Fruit fly (Drosophila melanogaster) whole organism, embryonic: ENCODE results near the gene CG14995.

Source experiments
- ATbp ChIP-seq: fragments of 200-800 bp; sonication (Bioruptor generic); optimal IDR thresholded peaks from 2 replicates; lab custom pipeline; 2017; ENCODE audit warnings: missing biosample characterization, mild to moderate bottlenecking, missing genetic modification characterization, missing genetic modification reagents
- Ada2b ChIP-seq: fragments of 200-800 bp; sonication (Bioruptor generic); IDR thresholded peaks from 2 replicates; pipeline ENCODE4 v1.3.6; 2022; ENCODE audit warnings: missing biosample characterization, missing genetic modification characterization
- B-H1 ChIP-seq: fragments of 200-800 bp; sonication (Bioruptor generic); IDR thresholded peaks from 3 replicates; pipeline ENCODE4 v1.3.6; 2022; ENCODE audit warnings: missing biosample characterization, missing genetic modification characterization
- B-H2 ChIP-seq: fragments of 200-800 bp; sonication (Bioruptor generic); optimal IDR thresholded peaks from 2 replicates; lab custom pipeline; 2018; ENCODE audit warnings: missing biosample characterization, mild to moderate bottlenecking, missing genetic modification characterization
- CG10147 ChIP-seq: fragments of 200-800 bp; sonication (Bioruptor generic); optimal IDR thresholded peaks from 2 replicates; lab custom pipeline; 2019; ENCODE audit warnings: missing biosample characterization, mild to moderate bottlenecking, missing genetic modification characterization, moderate library complexity
- CG10274 ChIP-seq: fragments of 200-800 bp; sonication (Bioruptor generic); optimal IDR thresholded peaks from 3 replicates; lab custom pipeline; 2017; ENCODE audit warnings: missing biosample characterization, mild to moderate bottlenecking, missing genetic modification characterization
- CG10654 ChIP-seq: fragments of 200-800 bp; sonication (Bioruptor generic); optimal IDR thresholded peaks from 2 replicates; lab custom pipeline; 2016; ENCODE audit warnings: missing biosample characterization, missing genetic modification characterization
- CG11723 ChIP-seq: fragments of 200-800 bp; sonication (Bioruptor generic); optimal IDR thresholded peaks from 2 replicates; lab custom pipeline; 2017; ENCODE audit warnings: missing biosample characterization, mild to moderate bottlenecking, missing genetic modification characterization
- CG12155 ChIP-seq: fragments of 200-800 bp; sonication (Bioruptor generic); optimal IDR thresholded peaks from 3 replicates; lab custom pipeline; 2016; ENCODE audit warnings: missing biosample characterization, missing genetic modification characterization
- CG1233 ChIP-seq: fragments of 200-800 bp; sonication (Bioruptor generic); optimal IDR thresholded peaks from 4 replicates; lab custom pipeline; 2018; ENCODE audit warnings: missing biosample characterization, mild to moderate bottlenecking, missing genetic modification characterization
- CG12391 ChIP-seq: fragments of 200-800 bp; sonication (Bioruptor generic); optimal IDR thresholded peaks from 3 replicates; lab custom pipeline; 2018; ENCODE audit warnings: missing biosample characterization, mild to moderate bottlenecking, missing genetic modification characterization, moderate library complexity
- CG13123 ChIP-seq: fragments of 200-800 bp; sonication (Bioruptor generic); optimal IDR thresholded peaks from 2 replicates; lab custom pipeline; 2016; ENCODE audit warnings: missing biosample characterization, missing genetic modification characterization
- CG13296 ChIP-seq: fragments of 200-800 bp; sonication (Bioruptor generic); optimal IDR thresholded peaks from 3 replicates; lab custom pipeline; 2018; ENCODE audit warnings: missing biosample characterization, mild to moderate bottlenecking, missing genetic modification characterization
- CG1602 ChIP-seq: fragments of 200-800 bp; sonication (Bioruptor generic); optimal IDR thresholded peaks from 3 replicates; lab custom pipeline; 2016; ENCODE audit warnings: missing biosample characterization, missing genetic modification characterization
- CG18764 ChIP-seq: fragments of 200-800 bp; sonication (Bioruptor generic); optimal IDR thresholded peaks from 3 replicates; lab custom pipeline; 2016; ENCODE audit warnings: missing biosample characterization, missing genetic modification characterization
- CG2875 ChIP-seq: fragments of 200-800 bp; sonication (Bioruptor generic); optimal IDR thresholded peaks from 2 replicates; lab custom pipeline; 2017; ENCODE audit warnings: missing biosample characterization, mild to moderate bottlenecking, missing genetic modification characterization, missing genetic modification reagents
- CG34224 ChIP-seq: fragments of 200-800 bp; sonication (Bioruptor generic); IDR thresholded peaks from 3 replicates; pipeline ENCODE4 v1.3.6; 2022; ENCODE audit warnings: missing biosample characterization, missing genetic modification characterization; ENCODE audit not compliant: partially characterized antibody
- CG3726 ChIP-seq: fragments of 200-800 bp; sonication (Bioruptor generic); IDR thresholded peaks from 3 replicates; pipeline ENCODE4, ENCODE4 v1.3.6; 2022; ENCODE audit warnings: missing biosample characterization, missing genetic modification characterization
- CG6254 ChIP-seq: fragments of 200-800 bp; sonication (Bioruptor generic); optimal IDR thresholded peaks from 3 replicates; lab custom pipeline; 2017; ENCODE audit warnings: mild to moderate bottlenecking, missing biosample characterization, missing genetic modification reagents, missing genetic modification characterization
- CG6854 ChIP-seq: fragments of 200-800 bp; sonication (Bioruptor generic); optimal IDR thresholded peaks from 3 replicates; lab custom pipeline; 2017; ENCODE audit warnings: missing biosample characterization, mild to moderate bottlenecking, missing genetic modification characterization
- CG9609 ChIP-seq: fragments of 200-800 bp; sonication (Bioruptor generic); optimal IDR thresholded peaks from 3 replicates; lab custom pipeline; 2016; ENCODE audit warnings: missing biosample characterization, missing genetic modification characterization
- Chrac-16 ChIP-seq: fragments of 200-800 bp; sonication (Bioruptor generic); optimal IDR thresholded peaks from 3 replicates; lab custom pipeline; 2016; ENCODE audit warnings: missing biosample characterization, missing genetic modification characterization
- Dp ChIP-seq: fragments of 200-800 bp; sonication (Bioruptor generic); optimal IDR thresholded peaks from 2 replicates; lab custom pipeline; 2018; ENCODE audit warnings: missing biosample characterization, mild to moderate bottlenecking, missing genetic modification characterization, moderate library complexity
- Dref ChIP-seq: fragments of 200-800 bp; sonication (Bioruptor generic); IDR thresholded peaks from 2 replicates; pipeline ENCODE4 v1.3.6; 2022; ENCODE audit warnings: missing biosample characterization, missing genetic modification characterization
- Drgx ChIP-seq: fragments of 200-800 bp; sonication (Bioruptor generic); IDR thresholded peaks from 2 replicates; pipeline ENCODE4 v1.3.6; 2022; ENCODE audit warnings: missing biosample characterization, missing genetic modification characterization
- ERR ChIP-seq: fragments of 200-800 bp; sonication (Bioruptor generic); optimal IDR thresholded peaks from 2 replicates; lab custom pipeline; 2016; ENCODE audit warnings: missing biosample characterization, missing genetic modification characterization
- Ets65A ChIP-seq: fragments of 200-800 bp; sonication (Bioruptor generic); peaks from one replicate; lab custom pipeline; 2016; ENCODE audit warnings: missing biosample characterization, missing genetic modification characterization
- H15 ChIP-seq: fragments of 200-800 bp; sonication (Bioruptor generic); IDR thresholded peaks from 3 replicates; pipeline ENCODE4 v1.3.6; 2022; ENCODE audit warnings: missing biosample characterization, missing genetic modification characterization
- Oli ChIP-seq: fragments of 200-800 bp; sonication (Bioruptor generic); optimal IDR thresholded peaks from 2 replicates; lab custom pipeline; 2018; ENCODE audit warnings: missing biosample characterization, mild to moderate bottlenecking, missing genetic modification characterization, moderate library complexity
- ac ChIP-seq: fragments of 200-800 bp; sonication (Bioruptor generic); optimal IDR thresholded peaks from 3 replicates; lab custom pipeline; 2017; ENCODE audit warnings: missing biosample characterization, mild to moderate bottlenecking, missing genetic modification characterization
- chinmo ChIP-seq: fragments of 200-800 bp; sonication (Bioruptor generic); IDR thresholded peaks from 4 replicates; pipeline ENCODE4 v1.3.6; 2022; ENCODE audit warnings: missing biosample characterization, missing genetic modification characterization; ENCODE audit not compliant: partially characterized antibody
- ci ChIP-seq: fragments of 200-800 bp; sonication (Bioruptor generic); IDR thresholded peaks from 3 replicates; pipeline ENCODE4 v1.3.6; 2022; ENCODE audit warnings: missing biosample characterization, missing genetic modification characterization
- crc ChIP-seq: fragments of 200-800 bp; sonication (Bioruptor generic); optimal IDR thresholded peaks from 2 replicates; lab custom pipeline; 2016; ENCODE audit warnings: missing biosample characterization, missing genetic modification characterization
- crol ChIP-seq: fragments of 200-800 bp; sonication (Bioruptor generic); IDR thresholded peaks from 2 replicates; pipeline ENCODE4 v1.3.6; 2022; ENCODE audit warnings: missing biosample characterization, missing genetic modification characterization
- dan ChIP-seq: fragments of 200-800 bp; sonication (Bioruptor generic); IDR thresholded peaks from 2 replicates; pipeline ENCODE4 v1.3.6; 2022; ENCODE audit warnings: missing biosample characterization, missing genetic modification characterization
- emc ChIP-seq: fragments of 200-800 bp; sonication (Bioruptor generic); optimal IDR thresholded peaks from 2 replicates; lab custom pipeline; 2016; ENCODE audit warnings: missing biosample characterization, missing genetic modification characterization
- fd102C ChIP-seq: fragments of 200-800 bp; sonication (Bioruptor generic); optimal IDR thresholded peaks from 2 replicates; lab custom pipeline; 2018; ENCODE audit warnings: missing biosample characterization, mild to moderate bottlenecking, missing genetic modification characterization, moderate library complexity
- fd3F ChIP-seq: fragments of 200-800 bp; sonication (Bioruptor generic); optimal IDR thresholded peaks from 2 replicates; lab custom pipeline; 2018; ENCODE audit warnings: missing biosample characterization, mild to moderate bottlenecking, missing genetic modification characterization, moderate library complexity
- fd96Cb ChIP-seq: fragments of 200-800 bp; sonication (Bioruptor generic); optimal IDR thresholded peaks from 2 replicates; lab custom pipeline; 2018; ENCODE audit warnings: missing biosample characterization, mild to moderate bottlenecking, missing genetic modification characterization, moderate library complexity
- gsb-n ChIP-seq: fragments of 200-800 bp; sonication (Bioruptor generic); optimal IDR thresholded peaks from 3 replicates; lab custom pipeline; 2018; ENCODE audit warnings: missing biosample characterization, mild to moderate bottlenecking, missing genetic modification characterization
- h ChIP-seq: fragments of >200 bp; optimal IDR thresholded peaks from 2 replicates; lab custom pipeline; 2017
- peb ChIP-seq: fragments of 200-800 bp; sonication (Bioruptor generic); IDR thresholded peaks from 2 replicates; pipeline ENCODE4 v1.3.6; 2022; ENCODE audit warnings: missing biosample characterization, missing genetic modification characterization
- sisA ChIP-seq: fragments of 200-800 bp; sonication (Bioruptor generic); IDR thresholded peaks from 2 replicates; pipeline ENCODE4 v1.3.6; 2022; ENCODE audit warnings: missing biosample characterization, missing genetic modification characterization
- tgo ChIP-seq: fragments of 200-800 bp; sonication (Bioruptor generic); IDR thresholded peaks from 3 replicates; pipeline ENCODE4 v1.3.6; 2022; ENCODE audit warnings: missing biosample characterization, missing genetic modification characterization
- ttk ChIP-seq: fragments of 200-800 bp; sonication (Bioruptor generic); IDR thresholded peaks from 2 replicates; pipeline ENCODE4 v2.1.2; 2022; ENCODE audit warnings: missing biosample characterization, missing genetic modification characterization
- z ChIP-seq: fragments of 200-800 bp; sonication (Bioruptor generic); IDR thresholded peaks from 3 replicates; pipeline ENCODE4 v1.3.6; 2022; ENCODE audit warnings: missing biosample characterization, missing genetic modification characterization

Gene CG14995

DNA sequence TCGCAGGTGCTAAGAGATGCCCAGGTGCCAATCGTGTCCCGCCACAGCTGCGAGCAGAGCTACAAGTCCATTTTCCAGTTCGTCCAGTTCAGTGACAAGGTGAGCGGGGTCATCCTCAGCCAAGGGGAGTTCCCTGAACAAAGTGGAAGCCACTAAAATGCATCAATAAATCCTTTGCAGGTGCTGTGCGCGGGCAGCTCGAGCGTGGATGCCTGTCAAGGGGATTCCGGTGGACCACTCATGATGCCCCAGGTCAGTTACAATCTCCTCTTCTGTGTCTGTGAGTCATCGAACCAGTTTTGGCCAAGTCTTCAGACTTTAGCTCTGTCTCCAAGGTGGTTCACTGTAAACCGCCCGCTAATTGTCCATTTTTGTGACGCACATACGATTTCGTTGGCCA lies 42.2 kb upstream of the CG14995 start:
- TF ChIP-seq CG6254 (GFP tag; lab: Kevin White, UChicago) = no peak
- 0 out of 4 replicates have a peak, but pooled peaks have one; percentile 24 for TF ChIP-seq chinmo (GFP tag; lab: Robert Waterston, UW)

DNA sequence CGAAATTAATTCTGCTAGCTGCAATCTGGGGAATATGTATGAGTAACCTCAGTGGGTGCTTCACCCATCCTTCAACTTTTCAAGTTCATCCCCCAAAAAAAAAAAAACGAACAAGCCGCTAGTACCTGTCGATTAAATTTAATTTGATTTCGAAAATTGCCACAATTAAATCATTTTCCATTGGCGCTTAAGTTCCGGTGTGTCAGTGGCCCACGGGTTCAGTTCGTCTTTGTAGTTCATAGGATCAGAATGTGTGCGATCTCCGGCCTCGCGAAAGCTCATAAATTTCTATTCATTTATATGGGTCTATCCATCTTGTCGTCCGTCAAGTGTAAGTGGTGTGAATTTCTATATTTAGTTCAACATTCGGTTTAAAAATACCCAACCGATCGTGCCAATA lies 39.0 kb upstream of the CG14995 start, which contains the start of gene CG32260:
TSS of gene CG32260 (plus strand) at position 301 of the 400 bp plus-strand sequence.
- TF ChIP-seq Ets65A (peak; percentile 60), crol (GFP tag; lab: Robert Waterston, UW) (no peak)

DNA sequence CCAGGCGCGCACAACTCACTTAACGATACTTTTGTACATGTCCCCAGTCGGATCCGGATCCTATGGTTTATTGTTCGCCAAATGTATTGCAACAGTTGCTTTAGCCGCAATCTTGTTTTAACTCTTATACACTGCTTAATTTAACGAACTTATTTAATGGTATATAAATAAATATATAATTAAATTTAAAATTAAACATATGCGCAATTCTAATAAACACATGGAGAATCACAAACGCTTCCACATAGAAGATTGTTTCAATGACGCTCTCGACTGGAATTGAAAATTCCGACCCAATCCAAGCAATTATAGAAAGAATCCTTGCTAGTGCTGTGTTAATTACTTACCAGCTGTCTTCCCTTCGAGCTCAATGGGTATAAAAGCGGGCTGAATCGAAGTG lies 38.1 kb upstream of the CG14995 start, which contains the start of gene Akh:
TSS of gene Akh (plus strand) at position 301 of the 400 bp plus-strand sequence.
- TF ChIP-seq CG6854 (GFP tag; lab: Kevin White, UChicago) (no peak), sisA (GFP tag; lab: Robert Waterston, UW) (no peak), ATbp (GFP tag; lab: Kevin White, UChicago) (no peak), emc (GFP tag; lab: Kevin White, UChicago) (no peak), fd102C (GFP tag; lab: Kevin White, UChicago) (no peak), CG18764 (GFP tag; lab: Kevin White, UChicago) (no peak), CG34224 (no peak), B-H1 (GFP tag; lab: Robert Waterston, UW) (no peak), ERR (GFP tag; lab: Kevin White, UChicago) (no peak), gsb-n (tag; lab: Kevin White, UChicago) (no peak), H15 (GFP tag; lab: Robert Waterston, UW) (no peak)
- TF ChIP-seq, all 482 proteins: peak for 0

DNA sequence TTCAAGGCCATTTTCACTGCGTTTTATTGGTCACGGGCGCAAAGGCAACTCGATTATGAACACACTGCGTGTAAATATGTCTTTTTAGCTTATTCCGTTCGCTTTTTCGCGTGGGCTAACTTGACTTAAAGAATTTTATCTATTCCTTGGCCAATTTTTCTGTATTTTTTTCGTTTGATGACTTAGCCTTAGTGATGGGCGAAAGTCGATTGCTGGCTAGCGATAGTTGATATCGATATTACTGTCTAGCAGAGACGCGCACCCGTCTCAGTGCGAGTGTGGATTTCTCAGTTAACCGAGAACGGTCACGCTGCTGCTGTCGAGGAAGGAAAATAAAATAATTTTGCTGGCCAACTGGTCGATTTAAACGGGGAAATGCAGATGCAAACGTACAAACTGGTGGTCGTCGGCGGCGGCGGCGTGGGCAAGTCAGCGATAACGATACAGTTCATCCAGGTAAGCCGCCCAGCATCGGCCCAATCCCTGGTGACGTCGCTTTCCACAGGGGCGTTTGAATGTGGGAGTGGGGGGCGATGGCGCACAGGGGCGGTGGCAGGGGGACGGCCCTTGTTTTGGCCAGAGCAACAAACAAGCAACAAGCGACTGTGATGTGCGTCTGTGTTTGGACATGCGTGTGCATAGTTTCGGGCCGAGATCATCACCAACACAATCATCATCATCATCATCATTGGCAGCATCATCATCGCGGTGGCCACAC lies 35.9 kb upstream of the CG14995 start, which contains the start of the genes Rop and Ras64B:
TSS of gene Rop (minus strand) at position 193 of the 718 bp plus-strand sequence.
TSS of gene Ras64B (plus strand) at position 273 of the 718 bp plus-strand sequence.
- TF ChIP-seq ac (GFP tag; lab: Kevin White, UChicago) (no peak), CG9609 (no peak), CG10654 (GFP tag; lab: Kevin White, UChicago) (no peak), fd96Cb (no peak), CG10274 (GFP tag; lab: Kevin White, UChicago) (no peak), CG3726 (GFP tag; lab: Robert Waterston, UW) (no peak), Ada2b (no peak), Drgx (GFP tag; lab: Robert Waterston, UW) (no peak), CG12155 (GFP tag; lab: Kevin White, UChicago) (peak; percentile 12), peb (no peak), Oli (tag; lab: Kevin White, UChicago) (no peak), CG1602 (GFP tag; lab: Kevin White, UChicago) (no peak), tgo (GFP tag; lab: Robert Waterston, UW) (no peak), CG13296 (GFP tag; lab: Kevin White, UChicago) (no peak), dan (GFP tag; lab: Robert Waterston, UW) (no peak), ci (GFP tag; lab: Robert Waterston, UW) (peak; percentile 52; the same call in 1 of the 3 replicates), CG11723 (no peak), CG12391 (tag; lab: Kevin White, UChicago) (peak; percentile 52), CG13123 (GFP tag; lab: Kevin White, UChicago) (no peak), crc (no peak), fd3F (GFP tag; lab: Kevin White, UChicago) (no peak), Chrac-16 (no peak), Dp (GFP tag; lab: Kevin White, UChicago) (peak; percentile 59), z (GFP tag; lab: Robert Waterston, UW) (no peak), CG2875 (GFP tag; lab: Kevin White, UChicago) (no peak), h (lab: Kevin White, UChicago) (no peak), CG10147 (GFP tag; lab: Kevin White, UChicago) (peak; percentile 33), ttk (GFP tag; lab: Robert Waterston, UW) (no peak), Dref (GFP tag; lab: Robert Waterston, UW) (peak; percentile 98), B-H2 (GFP tag; lab: Kevin White, UChicago) (no peak), CG1233 (GFP tag; lab: Kevin White, UChicago) (no peak)
